Worm (Caenorhabditis elegans): ENCODE results near the gene F44F4.10.

The F44F4.10 gene

ce11 chrII:10956793-10957192, 39.7 kb upstream of the F44F4.10 start, which contains the start of gene R03D7.8:
R03D7.8 (minus strand) TSS chrII:10956893.
- TF ChIP-seq ceh-2 (tag; optimal IDR thresholded peaks at IDR 0.05) = no peak
- no peak for TF ChIP-seq eyg-1 (tag; optimal IDR thresholded peaks at IDR 0.05)
- TF ChIP-seq sdc-2 (tag; optimal IDR thresholded peaks at IDR 0.05) = no peak
- no peak for TF ChIP-seq Y22D7AL.16 (tag; optimal IDR thresholded peaks at IDR 0.05)
- TF ChIP-seq pros-1 (tag; optimal IDR thresholded peaks at IDR 0.05) = no peak
- TF ChIP-seq pha-2 (tag; optimal IDR thresholded peaks at IDR 0.05) = no peak
- no peak for TF ChIP-seq K02D7.2 (tag; optimal IDR thresholded peaks at IDR 0.05)
- TF ChIP-seq dmd-4 (tag; optimal IDR thresholded peaks at IDR 0.05; ENCODE audit: borderline replicate concordance) = no peak
- no peak for TF ChIP-seq elt-2 (tag; optimal IDR thresholded peaks at IDR 0.05)
- TF ChIP-seq unc-42 (tag; optimal IDR thresholded peaks at IDR 0.05) = no peak
- no peak for TF ChIP-seq ceh-22 (tag; optimal IDR thresholded peaks at IDR 0.05)
- TF ChIP-seq hlh-13 (GFP tag; optimal IDR thresholded peaks at IDR 0.05) = no peak
- no peak for TF ChIP-seq ceh-45 (GFP tag; IDR thresholded peaks at IDR 0.05)
- TF ChIP-seq C08G9.2 (tag; optimal IDR thresholded peaks at IDR 0.05) = no peak
- no peak for TF ChIP-seq ceh-30 (tag; optimal IDR thresholded peaks at IDR 0.05)
- TF ChIP-seq ahr-1 (tag; optimal IDR thresholded peaks at IDR 0.05) = no peak

- TF ChIP-seq madf-2 (tag; optimal IDR thresholded peaks at IDR 0.05) (no peak), lim-6 (tag; optimal IDR thresholded peaks at IDR 0.05) (no peak), che-1 (tag; optimal IDR thresholded peaks at IDR 0.05) (no peak), nhr-232 (tag; optimal IDR thresholded peaks at IDR 0.05) (no peak), ceh-48 (tag; optimal IDR thresholded peaks at IDR 0.05) (no peak), ttx-3 (tag; optimal IDR thresholded peaks at IDR 0.05) (no peak), K09A11.1 (tag; optimal IDR thresholded peaks at IDR 0.05; ENCODE audit: insufficient read depth) (no peak), gmeb-2 (tag; optimal IDR thresholded peaks at IDR 0.05) (no peak), hlh-30 (tag; optimal IDR thresholded peaks at IDR 0.05; ENCODE audit: insufficient read depth) (no peak), pat-9 (tag; optimal IDR thresholded peaks at IDR 0.05) (no peak), nhr-11 (tag; optimal IDR thresholded peaks at IDR 0.05) (no peak), mec-3 (tag; optimal IDR thresholded peaks at IDR 0.05; ENCODE audit: borderline replicate concordance) (no peak), unc-42 (tag; optimal IDR thresholded peaks at IDR 0.05) (no peak), fax-1 (tag; optimal IDR thresholded peaks at IDR 0.05) (no peak), pros-1 (tag; optimal IDR thresholded peaks at IDR 0.05) (no peak), odd-2 (tag; optimal IDR thresholded peaks at IDR 0.05) (no peak), fkh-10 (GFP tag; optimal IDR thresholded peaks at IDR 0.05) (no peak)
These were observed 38.0 kb upstream of the F44F4.10 start for ce11 chrII:10955114-10955513.

- no peak for TF ChIP-seq fkh-6 (tag; optimal IDR thresholded peaks at IDR 0.05)
- TF ChIP-seq syd-9 (tag; optimal IDR thresholded peaks at IDR 0.05) = no peak
- no peak for TF ChIP-seq ceh-31 (tag; optimal IDR thresholded peaks at IDR 0.05)
- TF ChIP-seq ahr-1 (tag; optimal IDR thresholded peaks at IDR 0.05) = no peak
- no peak for TF ChIP-seq pat-9 (tag; optimal IDR thresholded peaks at IDR 0.05)
- TF ChIP-seq fkh-10 (GFP tag; optimal IDR thresholded peaks at IDR 0.05) = no peak
- TF ChIP-seq hlh-13 (GFP tag; optimal IDR thresholded peaks at IDR 0.05) = no peak
- no peak for TF ChIP-seq pag-3 (tag; optimal IDR thresholded peaks at IDR 0.05; ENCODE audit: borderline replicate concordance)
- no peak for TF ChIP-seq ztf-16 (tag; optimal IDR thresholded peaks at IDR 0.05)
- TF ChIP-seq ceh-24 (tag; optimal IDR thresholded peaks at IDR 0.05) = no peak
- no peak for TF ChIP-seq ets-4 (tag; optimal IDR thresholded peaks at IDR 0.05)
- no peak for TF ChIP-seq nfya-1 (tag; optimal IDR thresholded peaks at IDR 0.05)
- TF ChIP-seq hlh-8 (tag; optimal IDR thresholded peaks at IDR 0.05) = no peak
These were observed 36.0 kb upstream of the F44F4.10 start, which contains the start of gene nos-1 for ce11 chrII:10953065-10953464. nos-1 (minus strand) TSS chrII:10953165.
